Fruit fly (Drosophila melanogaster) ovary, adult (tissue): ENCODE data around the gene mRpS9.

ENCODE experiments used
- CG17801 ChIP-seq: fragments of 200-800 bp; optimal IDR thresholded peaks from 2 replicates; lab custom pipeline; 2019; ENCODE audit warnings: missing biosample characterization, mild to moderate bottlenecking, missing genetic modification characterization, moderate library complexity; ENCODE audit not compliant: partially characterized antibody

Gene mRpS9

DNA sequence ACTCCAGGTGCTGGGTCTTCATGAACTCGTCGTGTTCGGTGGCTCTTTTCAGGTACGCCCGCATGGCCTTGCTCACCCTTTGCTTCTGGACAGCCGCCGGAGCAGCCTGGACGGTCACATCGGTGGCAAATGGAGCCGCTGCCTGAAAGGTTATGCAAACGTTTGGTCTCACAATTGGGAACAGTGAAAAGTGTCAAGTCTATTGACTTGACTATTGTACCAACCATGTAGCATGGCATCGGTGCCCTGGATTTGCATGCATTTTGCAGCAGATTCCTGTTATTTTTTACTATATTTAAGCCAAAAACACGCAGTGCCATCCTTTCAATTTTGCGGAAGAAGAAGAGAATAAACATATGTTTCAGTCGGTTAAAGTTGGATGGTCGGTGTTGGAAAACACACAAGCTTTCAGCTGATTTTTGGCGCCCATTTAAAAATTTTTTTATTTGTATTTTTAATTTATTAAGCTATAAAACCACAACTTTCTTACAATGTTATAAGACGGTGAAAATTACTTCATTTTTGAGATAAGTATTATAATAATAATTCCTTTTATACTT is at the start of gene mRpS9:
mRpS9 (minus strand) TSS at position 355 of the 560 bp plus-strand sequence.
- peak; percentile 11 for TF ChIP-seq CG17801 (GFP tag; lab: Kevin White, UChicago)

dm6 chr3R:7950147-7950546 is 47.7 kb upstream of the mRpS9 start:
- TF ChIP-seq CG17801 (GFP tag; lab: Kevin White, UChicago), result no peak

DNA sequence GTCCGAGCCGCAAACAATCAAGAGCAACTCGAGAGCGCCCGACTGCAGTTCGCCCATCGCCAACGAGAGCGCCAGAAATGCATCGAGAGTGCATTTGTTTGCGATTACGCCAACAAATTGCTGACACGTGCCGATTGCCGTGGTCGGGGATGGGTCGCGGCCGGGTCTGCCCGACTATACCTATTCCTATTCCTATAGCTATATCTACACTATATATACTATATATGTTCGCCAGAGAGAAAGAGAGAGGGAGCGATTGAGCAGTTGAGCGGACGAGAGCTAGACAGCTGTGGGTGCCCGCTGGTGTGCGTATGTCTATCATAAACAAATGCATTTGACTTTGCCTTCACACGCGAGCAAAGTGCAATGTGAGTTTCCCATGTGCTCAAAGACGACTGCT is 44.9 kb upstream of the mRpS9 start:
- peak; percentile 47 for TF ChIP-seq CG17801 (GFP tag; lab: Kevin White, UChicago)

- no peak for TF ChIP-seq CG17801 (GFP tag; lab: Kevin White, UChicago)
Measured at dm6 chr3R:7944699-7945349, 42.4 kb upstream of the mRpS9 start.

DNA sequence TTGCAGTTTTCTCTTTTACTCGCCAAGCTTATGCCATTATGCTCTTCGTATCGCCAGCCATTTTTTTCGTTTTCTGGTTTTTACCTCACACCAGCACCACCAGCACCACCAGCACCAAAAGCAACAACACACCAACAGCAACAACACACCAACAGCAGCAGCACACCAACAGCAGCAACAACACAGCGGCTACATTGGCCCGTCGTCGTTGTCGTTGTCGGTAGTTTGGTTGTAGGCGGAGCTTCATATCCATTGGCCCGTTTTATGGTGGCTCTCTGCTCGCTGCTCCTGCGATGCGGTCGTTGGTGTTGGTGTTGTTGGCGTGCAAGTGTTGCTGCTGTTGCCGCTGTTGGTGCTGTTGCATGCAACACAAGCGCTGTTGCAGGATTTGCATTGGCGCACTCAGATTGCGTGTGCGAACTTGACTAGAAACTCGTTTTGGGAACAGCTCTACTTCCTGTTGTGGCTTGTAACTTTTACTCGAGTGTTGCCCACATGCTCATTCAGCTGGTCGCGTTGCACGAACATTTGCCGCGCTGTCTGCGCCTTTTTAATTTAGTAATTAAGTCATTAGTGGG is 34.4 kb upstream of the mRpS9 start:
- peak; percentile 7 for TF ChIP-seq CG17801 (GFP tag; lab: Kevin White, UChicago)

DNA sequence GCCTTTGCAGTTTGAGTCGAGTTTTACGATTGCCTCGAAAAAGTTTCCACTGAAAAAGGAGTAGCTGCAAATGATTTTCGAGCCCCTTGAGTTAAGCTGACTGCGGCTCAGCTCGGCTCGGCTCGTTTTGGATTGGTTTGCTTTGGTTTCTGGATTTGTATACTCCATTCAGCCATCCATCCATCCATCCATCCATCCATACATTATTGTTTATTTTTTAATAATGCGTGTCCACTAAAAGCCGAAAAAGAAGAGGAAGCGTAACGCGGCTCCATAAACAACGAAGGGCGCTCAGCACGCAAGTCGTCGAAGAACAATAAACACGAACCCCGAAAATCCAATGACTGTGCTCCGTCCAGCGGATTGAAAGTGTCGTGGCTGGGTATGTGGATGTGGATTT is 23.9 kb upstream of the mRpS9 start:
- no peak for TF ChIP-seq CG17801 (GFP tag; lab: Kevin White, UChicago)

DNA sequence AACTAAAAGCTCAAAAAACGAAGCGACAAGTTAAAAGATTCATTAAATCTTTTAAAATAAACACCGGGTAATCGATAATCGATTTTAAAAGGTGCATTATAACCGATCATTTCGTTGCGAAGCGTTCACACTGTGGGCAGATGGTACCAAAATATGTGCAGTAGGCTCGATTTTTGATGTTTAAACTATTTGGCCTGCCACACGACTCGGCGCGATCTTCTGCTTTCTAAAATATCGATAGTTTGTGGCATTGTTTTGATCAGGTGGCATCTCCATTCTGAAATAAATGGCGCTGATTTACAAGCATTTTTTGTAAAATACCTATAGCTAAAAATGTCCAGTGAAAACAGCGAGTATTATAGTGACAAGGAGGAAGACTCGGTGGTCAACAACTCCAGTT is 17.7 kb upstream of the mRpS9 start, which contains the start of the genes CG10445 and lds:
CG10445 (minus strand) TSS at position 104 of the 400 bp plus-strand sequence.
lds (plus strand) TSS at position 236 of the 400 bp plus-strand sequence.
- no peak for TF ChIP-seq CG17801 (GFP tag; lab: Kevin White, UChicago)

dm6 chr3R:7913551-7913950 is 11.1 kb upstream of the mRpS9 start, which contains the start of gene kipf:
kipf (plus strand) TSS chr3R:7913851.
- TF ChIP-seq CG17801 (GFP tag; lab: Kevin White, UChicago), result no peak

DNA sequence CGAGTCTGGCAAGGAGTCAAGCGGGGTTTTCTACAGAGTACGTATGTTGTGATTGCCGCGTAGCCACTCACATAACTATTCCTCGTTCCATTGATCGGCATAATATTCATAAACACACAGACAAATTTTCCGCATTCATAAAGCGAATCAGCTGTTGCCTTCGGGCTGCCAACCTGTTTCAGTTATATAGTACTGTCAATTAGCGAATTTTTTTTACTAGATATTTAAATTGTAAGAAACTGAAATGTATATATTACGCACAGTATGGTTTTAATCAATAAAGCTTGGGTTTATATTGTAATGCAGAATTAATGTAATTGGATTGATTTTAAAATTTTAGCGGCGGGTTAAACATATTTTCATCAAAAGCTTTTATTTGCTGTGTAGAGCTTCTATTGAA is 10.7 kb upstream of the mRpS9 start, which contains the start of gene Rfk:
Rfk (minus strand) TSS at position 152 of the 400 bp plus-strand sequence.
- TF ChIP-seq CG17801 (GFP tag; lab: Kevin White, UChicago), result peak; percentile 23

DNA sequence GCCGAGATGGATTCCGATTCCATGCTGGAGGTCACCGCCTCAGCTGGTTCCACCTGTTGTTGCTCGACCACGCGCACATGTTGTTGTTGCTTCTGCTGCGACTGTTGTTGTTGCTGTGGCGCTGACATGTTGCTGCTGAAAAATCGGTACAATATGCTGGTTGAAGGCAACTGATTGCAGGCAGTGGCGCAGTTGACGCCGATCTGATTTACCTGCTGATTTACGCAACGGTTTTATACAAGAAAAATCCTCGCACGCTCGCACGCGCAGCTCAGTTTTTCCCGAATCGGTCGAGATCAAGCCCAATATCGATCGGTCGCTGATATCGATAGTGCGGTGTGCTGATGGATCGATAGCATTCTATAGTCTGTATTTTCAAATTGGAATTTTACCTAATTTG is 9.0 kb upstream of the mRpS9 start, which contains the start of gene Prat:
Prat (minus strand) TSS at position 298 of the 400 bp plus-strand sequence.
- TF ChIP-seq CG17801 (GFP tag; lab: Kevin White, UChicago), result no peak

DNA sequence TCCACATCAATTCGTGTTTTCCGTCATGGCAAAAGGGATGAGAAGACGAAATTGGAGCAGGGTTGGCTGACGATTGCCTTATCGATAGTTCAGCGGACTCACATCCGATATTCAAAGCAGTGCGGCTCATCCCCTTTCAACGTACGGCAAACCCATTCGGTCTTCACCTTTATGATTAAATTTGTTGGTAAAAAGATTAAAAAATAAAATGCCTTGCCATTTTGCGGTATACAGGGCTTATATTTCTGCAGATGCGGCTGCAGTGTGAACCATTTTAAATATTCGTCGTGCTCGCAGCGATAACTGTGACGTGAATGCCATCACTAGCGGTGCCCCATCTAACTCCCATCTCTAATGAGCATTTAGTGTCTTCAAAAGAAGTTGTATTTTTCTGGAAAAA is 4.8 kb upstream of the mRpS9 start, which contains the start of the genes Taf7 and EMC1:
Taf7 (plus strand) TSS at position 23 of the 400 bp plus-strand sequence.
EMC1 (minus strand) TSS at position 53 of the 400 bp plus-strand sequence.
- no peak for TF ChIP-seq CG17801 (GFP tag; lab: Kevin White, UChicago)

DNA sequence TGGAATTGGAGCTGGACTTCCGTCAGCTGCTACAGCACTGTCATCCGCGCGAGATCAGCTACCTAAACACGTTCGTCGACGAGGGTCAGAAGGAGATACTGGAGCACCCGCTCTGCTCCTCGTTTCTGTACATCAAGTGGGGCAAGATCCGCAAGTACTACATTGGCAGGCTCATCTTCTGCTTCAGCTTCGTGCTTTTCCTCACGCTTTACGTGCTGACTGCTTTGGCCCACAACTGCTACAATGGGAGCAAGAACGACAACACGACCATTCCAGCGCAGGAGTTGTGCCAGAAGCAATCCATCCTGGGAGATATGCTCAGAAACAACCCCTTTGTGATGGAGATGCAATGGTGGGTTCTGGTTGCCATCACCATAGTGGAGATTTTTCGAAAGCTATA is 3.2 kb downstream of the mRpS9 start:
- TF ChIP-seq CG17801 (GFP tag; lab: Kevin White, UChicago), result no peak

- TF ChIP-seq CG17801 (GFP tag; lab: Kevin White, UChicago), result peak; percentile 78
Measured at dm6 chr3R:7895457-7895856, 7.0 kb downstream of the mRpS9 start.

dm6 chr3R:7894586-7894985 is 7.9 kb downstream of the mRpS9 start:
- TF ChIP-seq CG17801 (GFP tag; lab: Kevin White, UChicago), result no peak

- TF ChIP-seq CG17801 (GFP tag; lab: Kevin White, UChicago), result no peak
Measured at dm6 chr3R:7892246-7893000, 10.0 kb downstream of the mRpS9 start.
